Fruit fly (Drosophila melanogaster) whole organism, embryonic: ENCODE data around the gene CG3556.
A peak's percentile ranks its signal among the peaks of the same experiment; 100 is the strongest.

Experiments used
- Atf6 ChIP-seq: fragments of 200-800 bp; sonication (Bioruptor generic); IDR thresholded peaks from 2 replicates; pipeline ENCODE4 v1.3.6; 2022; ENCODE audit warnings: missing biosample characterization, missing genetic modification characterization
- B-H2 ChIP-seq: fragments of 200-800 bp; sonication (Bioruptor generic); optimal IDR thresholded peaks from 2 replicates; lab custom pipeline; 2018; ENCODE audit warnings: missing biosample characterization, mild to moderate bottlenecking, missing genetic modification characterization
- Bdp1 ChIP-seq: fragments of 200-800 bp; sonication (Bioruptor generic); optimal IDR thresholded peaks from 3 replicates; lab custom pipeline; 2016; ENCODE audit warnings: missing biosample characterization, missing genetic modification characterization
- C15 ChIP-seq: fragments of 200-800 bp; sonication (Bioruptor generic); IDR thresholded peaks from 3 replicates; pipeline ENCODE4 v1.3.6; 2022; ENCODE audit warnings: missing biosample characterization, missing genetic modification characterization
- CG1024 ChIP-seq: fragments of 200-800 bp; sonication (Bioruptor generic); IDR thresholded peaks from 2 replicates; pipeline ENCODE4 v1.3.6; 2022; ENCODE audit warnings: missing biosample characterization, missing genetic modification characterization
- CG12391 ChIP-seq: fragments of 200-800 bp; sonication (Bioruptor generic); optimal IDR thresholded peaks from 3 replicates; lab custom pipeline; 2018; ENCODE audit warnings: missing biosample characterization, mild to moderate bottlenecking, missing genetic modification characterization, moderate library complexity
- CG13424 ChIP-seq: fragments of 200-800 bp; sonication (Bioruptor generic); optimal IDR thresholded peaks from 2 replicates; lab custom pipeline; 2019; ENCODE audit warnings: missing biosample characterization, mild to moderate bottlenecking, missing genetic modification characterization, moderate library complexity
- CG15269 ChIP-seq: fragments of 200-800 bp; sonication (Bioruptor generic); optimal IDR thresholded peaks from 2 replicates; lab custom pipeline; 2018; ENCODE audit warnings: missing biosample characterization, mild to moderate bottlenecking, missing genetic modification characterization, moderate library complexity
- CG1602 ChIP-seq: fragments of 200-800 bp; sonication (Bioruptor generic); optimal IDR thresholded peaks from 3 replicates; lab custom pipeline; 2016; ENCODE audit warnings: missing biosample characterization, missing genetic modification characterization
- CG1647 ChIP-seq: fragments of 200-800 bp; sonication (Bioruptor generic); optimal IDR thresholded peaks from 3 replicates; lab custom pipeline; 2016; ENCODE audit warnings: missing biosample characterization, missing genetic modification characterization
- CG17186 ChIP-seq: fragments of 200-800 bp; sonication (Bioruptor generic); optimal IDR thresholded peaks from 3 replicates; lab custom pipeline; 2017; ENCODE audit warnings: missing biosample characterization, missing genetic modification reagents, missing genetic modification characterization
- CG17361 ChIP-seq: fragments of 200-800 bp; sonication (Bioruptor generic); IDR thresholded peaks from 3 replicates; pipeline ENCODE4 v1.3.6; 2022; ENCODE audit warnings: missing biosample characterization, missing genetic modification characterization
- CG17612 ChIP-seq: fragments of 200-800 bp; sonication (Bioruptor generic); IDR thresholded peaks from 2 replicates; pipeline ENCODE4 v1.3.6; 2022; ENCODE audit warnings: missing biosample characterization, missing genetic modification characterization
- CG17829 ChIP-seq: fragments of 200-800 bp; optimal IDR thresholded peaks from 2 replicates; lab custom pipeline; 2019; ENCODE audit warnings: missing biosample characterization, mild to moderate bottlenecking, missing genetic modification characterization, moderate library complexity
- CG32767 ChIP-seq: fragments of 200-800 bp; sonication (Bioruptor generic); IDR thresholded peaks from 2 replicates; pipeline ENCODE4 v1.3.6; 2022; ENCODE audit warnings: missing biosample characterization, missing genetic modification characterization
- CG7357 ChIP-seq: fragments of 200-800 bp; sonication (Bioruptor generic); IDR thresholded peaks from 3 replicates; pipeline ENCODE4 v1.3.6; 2022; ENCODE audit warnings: missing biosample characterization, missing genetic modification characterization
- CG8359 ChIP-seq: fragments of 200-800 bp; sonication (Bioruptor generic); optimal IDR thresholded peaks from 2 replicates; lab custom pipeline; 2017; ENCODE audit warnings: missing biosample characterization, mild to moderate bottlenecking, missing genetic modification characterization, borderline replicate concordance
- CG8944 ChIP-seq: fragments of 200-800 bp; sonication (Bioruptor generic); optimal IDR thresholded peaks from 3 replicates; lab custom pipeline; 2016; ENCODE audit warnings: missing biosample characterization, missing genetic modification characterization
- CG9215 ChIP-seq: fragments of 200-800 bp; sonication (Bioruptor generic); IDR thresholded peaks from 2 replicates; pipeline ENCODE4 v1.3.6; 2022; ENCODE audit warnings: missing biosample characterization, missing genetic modification characterization
- CTCF ChIP-seq: fragments of 200-800 bp; sonication (Bioruptor generic); optimal IDR thresholded peaks from 2 replicates; lab custom pipeline; 2017; ENCODE audit warnings: missing biosample characterization, mild to moderate bottlenecking, missing genetic modification characterization, moderate library complexity
- Hr39 ChIP-seq: fragments of >200 bp; optimal IDR thresholded peaks from 2 replicates; lab custom pipeline; 2017
- Lim3 ChIP-seq: fragments of 200-800 bp; sonication (Bioruptor generic); IDR thresholded peaks from 2 replicates; pipeline ENCODE4 v1.3.6; 2022; ENCODE audit warnings: missing biosample characterization, missing genetic modification characterization
- MESR4 ChIP-seq: fragments of 200-800 bp; sonication (Bioruptor generic); optimal IDR thresholded peaks from 2 replicates; lab custom pipeline; 2018; ENCODE audit warnings: missing biosample characterization, mild to moderate bottlenecking, missing genetic modification characterization, moderate library complexity
- Max ChIP-seq: fragments of 200-800 bp; sonication (Bioruptor generic); optimal IDR thresholded peaks from 2 replicates; lab custom pipeline; 2016; ENCODE audit warnings: missing biosample characterization, mild to moderate bottlenecking, missing genetic modification characterization
- NC2α ChIP-seq: fragments of 200-800 bp; sonication (Bioruptor generic); optimal IDR thresholded peaks from 2 replicates; lab custom pipeline; 2016; ENCODE audit warnings: missing biosample characterization, missing genetic modification characterization
- Optix ChIP-seq: fragments of 200-800 bp; sonication (Bioruptor generic); IDR thresholded peaks from 3 replicates; pipeline ENCODE4 v1.3.6; 2022; ENCODE audit warnings: missing biosample characterization, missing genetic modification characterization
- Ptx1 ChIP-seq: fragments of 200-800 bp; sonication (Bioruptor generic); IDR thresholded peaks from 2 replicates; pipeline ENCODE4 v1.3.6; 2022; ENCODE audit warnings: missing biosample characterization, missing genetic modification characterization
- Vsx1 ChIP-seq: fragments of 200-800 bp; sonication (Bioruptor generic); optimal IDR thresholded peaks from 2 replicates; lab custom pipeline; 2017; ENCODE audit warnings: missing biosample characterization, mild to moderate bottlenecking, missing genetic modification characterization, missing genetic modification reagents
- al ChIP-seq: fragments of 200-800 bp; sonication (Bioruptor generic); IDR thresholded peaks from 2 replicates; pipeline ENCODE4 v1.3.6; 2022; ENCODE audit warnings: missing biosample characterization, missing genetic modification characterization
- ato ChIP-seq: fragments of 200-800 bp; sonication (Bioruptor generic); IDR thresholded peaks from 2 replicates; pipeline ENCODE4 v1.3.6; 2022; ENCODE audit warnings: missing biosample characterization, missing genetic modification characterization; ENCODE audit not compliant: partially characterized antibody
- bab2 ChIP-seq: fragments of 200-800 bp; sonication (Bioruptor generic); optimal IDR thresholded peaks from 2 replicates; lab custom pipeline; 2016; ENCODE audit warnings: missing biosample characterization, missing genetic modification characterization
- chinmo ChIP-seq: fragments of 200-800 bp; sonication (Bioruptor generic); IDR thresholded peaks from 4 replicates; pipeline ENCODE4 v1.3.6; 2022; ENCODE audit warnings: missing biosample characterization, missing genetic modification characterization; ENCODE audit not compliant: partially characterized antibody
- dati ChIP-seq: fragments of 200-800 bp; sonication (Bioruptor generic); IDR thresholded peaks from 2 replicates; pipeline ENCODE4 v1.3.6; 2022; ENCODE audit warnings: missing biosample characterization, missing genetic modification characterization
- fd64A ChIP-seq: fragments of 200-800 bp; sonication (Bioruptor generic); optimal IDR thresholded peaks from 3 replicates; lab custom pipeline; 2018; ENCODE audit warnings: missing biosample characterization, mild to moderate bottlenecking, missing genetic modification characterization
- fd96Cb ChIP-seq: fragments of 200-800 bp; sonication (Bioruptor generic); optimal IDR thresholded peaks from 2 replicates; lab custom pipeline; 2018; ENCODE audit warnings: missing biosample characterization, mild to moderate bottlenecking, missing genetic modification characterization, moderate library complexity
- ken ChIP-seq: fragments of 200-800 bp; sonication (Bioruptor generic); IDR thresholded peaks from 3 replicates; pipeline ENCODE4 v1.3.6; 2022; ENCODE audit warnings: missing biosample characterization, missing genetic modification characterization
- lbe ChIP-seq: fragments of 200-800 bp; sonication (Bioruptor generic); optimal IDR thresholded peaks from 2 replicates; lab custom pipeline; 2016; ENCODE audit warnings: missing biosample characterization, mild to moderate bottlenecking, missing genetic modification characterization
- lmd ChIP-seq: fragments of 200-800 bp; sonication (Bioruptor generic); IDR thresholded peaks from 2 replicates; pipeline ENCODE4 v1.3.6; 2022; ENCODE audit warnings: missing biosample characterization, missing genetic modification characterization
- lola ChIP-seq, 3 experiments: fragments of >200 bp in 2 of 3; fragments of 200-800 bp in 1 of 3; sonication (Bioruptor generic) in 1 of 3; optimal IDR thresholded peaks; 2 replicates each; lab custom pipeline; 2017 to 2019; ENCODE audit warnings: missing biosample characterization in 3 of 3, missing genetic modification characterization in 3 of 3, mild to moderate bottlenecking in 1 of 3, moderate library complexity in 1 of 3
- lov ChIP-seq, 2 experiments: fragments of 200-800 bp in 1 of 2; fragments of >200 bp in 1 of 2; sonication (Bioruptor generic) in 1 of 2; IDR thresholded peaks in 1 of 2; optimal IDR thresholded peaks in 1 of 2; 2 replicates in 1 of 2; 3 replicates in 1 of 2; pipeline versions ENCODE4 v1.3.6 to Lab custom; 2017 to 2022; ENCODE audit warnings: missing biosample characterization in 1 of 2, missing genetic modification characterization in 1 of 2
- mld ChIP-seq: fragments of 200-800 bp; sonication (Bioruptor generic); IDR thresholded peaks from 3 replicates; pipeline ENCODE4 v1.3.6; 2022; ENCODE audit warnings: missing biosample characterization, missing genetic modification characterization; ENCODE audit not compliant: partially characterized antibody
- onecut ChIP-seq: fragments of 200-800 bp; sonication (Bioruptor generic); IDR thresholded peaks from 2 replicates; pipeline ENCODE4 v1.3.6; 2022; ENCODE audit warnings: missing biosample characterization, missing genetic modification characterization
- org-1 ChIP-seq: fragments of 200-800 bp; sonication (Bioruptor generic); optimal IDR thresholded peaks from 2 replicates; lab custom pipeline; 2017; ENCODE audit warnings: missing biosample characterization, missing genetic modification characterization
- pnt ChIP-seq: fragments of 200-800 bp; sonication (Bioruptor generic); optimal IDR thresholded peaks from 3 replicates; lab custom pipeline; 2016; ENCODE audit warnings: missing biosample characterization, missing genetic modification characterization
- run ChIP-seq: fragments of 200-800 bp; sonication (Bioruptor generic); optimal IDR thresholded peaks from 3 replicates; lab custom pipeline; 2018; ENCODE audit warnings: missing biosample characterization, mild to moderate bottlenecking, missing genetic modification characterization
- salm ChIP-seq: fragments of 200-800 bp; sonication (Bioruptor generic); optimal IDR thresholded peaks from 2 replicates; lab custom pipeline; 2018; ENCODE audit warnings: missing biosample characterization, mild to moderate bottlenecking, missing genetic modification characterization
- sc ChIP-seq, 3 experiments: fragments of >200 bp in 2 of 3; fragments of 200-800 bp in 1 of 3; sonication (Bioruptor generic) in 1 of 3; optimal IDR thresholded peaks; 2 replicates in 2 of 3; 3 replicates in 1 of 3; lab custom pipeline; 2017; ENCODE audit warnings: mild to moderate bottlenecking in 1 of 3, missing biosample characterization in 1 of 3, missing genetic modification characterization in 1 of 3, missing genetic modification reagents in 1 of 3
- scrt ChIP-seq: fragments of 200-800 bp; sonication (Bioruptor generic); optimal IDR thresholded peaks from 2 replicates; lab custom pipeline; 2018; ENCODE audit warnings: missing biosample characterization, mild to moderate bottlenecking, missing genetic modification characterization, moderate library complexity
- sens ChIP-seq: fragments of 200-800 bp; sonication (Bioruptor generic); peaks from one replicate; lab custom pipeline; 2016; ENCODE audit warnings: missing biosample characterization, missing genetic modification characterization
- tgo ChIP-seq: fragments of 200-800 bp; sonication (Bioruptor generic); IDR thresholded peaks from 3 replicates; pipeline ENCODE4 v1.3.6; 2022; ENCODE audit warnings: missing biosample characterization, missing genetic modification characterization
- zen ChIP-seq: fragments of 200-800 bp; sonication (Bioruptor generic); optimal IDR thresholded peaks from 3 replicates; lab custom pipeline; 2018; ENCODE audit warnings: missing biosample characterization, mild to moderate bottlenecking, missing genetic modification characterization, moderate library complexity

Gene CG3556

DNA sequence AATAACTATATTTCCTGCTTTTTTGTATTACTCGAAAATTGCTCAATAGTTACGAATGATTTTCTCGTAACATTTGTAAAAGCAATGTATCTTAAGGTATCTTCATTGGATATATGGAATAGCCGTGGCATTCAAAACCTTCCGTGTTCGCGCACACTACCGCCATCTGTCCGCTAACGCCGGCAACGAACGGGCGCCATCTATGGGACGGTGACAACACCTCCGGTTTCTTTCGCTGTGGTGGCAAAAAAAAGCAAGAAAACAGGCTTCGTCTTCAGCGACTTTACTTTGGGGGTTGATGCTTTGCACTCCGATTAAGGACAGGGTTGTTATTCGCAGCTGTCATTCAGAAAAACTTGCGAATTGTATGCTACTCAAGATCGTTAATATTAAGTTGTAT, 22.9 kb upstream of the CG3556 start (continued):
- no peak for TF ChIP-seq sc (optimal IDR thresholded peaks at IDR 0.05; lab: Kevin White, UChicago)
- TF ChIP-seq sc (GFP tag; optimal IDR thresholded peaks at IDR 0.05; lab: Kevin White, UChicago) = no peak
- no peak for TF ChIP-seq salm (tag; lab: Kevin White, UChicago)
- TF ChIP-seq al = no peak
- no peak for TF ChIP-seq mld (GFP tag; lab: Robert Waterston, UW)
- TF ChIP-seq zen (tag; lab: Kevin White, UChicago) = peak; percentile 6
- no peak for TF ChIP-seq bab2 (GFP tag; lab: Kevin White, UChicago)
- TF ChIP-seq onecut = peak; percentile 86
- peak; percentile 77 for TF ChIP-seq ken (GFP tag; lab: Robert Waterston, UW)
- no peak for TF ChIP-seq CG32767
- TF ChIP-seq lbe (GFP tag; lab: Kevin White, UChicago) = no peak
- TF ChIP-seq MESR4 (GFP tag; lab: Kevin White, UChicago) = no peak
- TF ChIP-seq CG12391 = peak; percentile 34
- no peak for TF ChIP-seq B-H2 (GFP tag; lab: Kevin White, UChicago)
- TF ChIP-seq run (tag; lab: Kevin White, UChicago) = no peak
- no peak for TF ChIP-seq fd96Cb (tag; lab: Kevin White, UChicago)
- TF ChIP-seq CG17612 = no peak
- peak; percentile 59 for TF ChIP-seq Ptx1 (GFP tag; lab: Robert Waterston, UW)
- peak in 1 of 3 experiments; percentile 13 for TF ChIP-seq lola (GFP tag; optimal IDR thresholded peaks at IDR 0.05; lab: Kevin White, UChicago)
- no peak for TF ChIP-seq lov (optimal IDR thresholded peaks at IDR 0.05; lab: Kevin White, UChicago)
- TF ChIP-seq lov (GFP tag; IDR thresholded peaks at IDR 0.05; lab: Robert Waterston, UW) = peak; percentile 77; the same call in 2 of the 3 replicates
- peak; percentile 45 for TF ChIP-seq Vsx1 (GFP tag; lab: Kevin White, UChicago)
- 0 out of 3 replicates have a peak, but pooled peaks have one; percentile 16 for TF ChIP-seq CG17361
- peak; percentile 45; the same call in 2 of the 3 replicates for TF ChIP-seq tgo
- TF ChIP-seq CG1647 (GFP tag; lab: Kevin White, UChicago) = no peak
- TF ChIP-seq CTCF = peak; percentile 94
- TF ChIP-seq CG7357 = no peak
- peak; percentile 62; the same call in 2 of the 3 replicates for TF ChIP-seq Optix (GFP tag; lab: Robert Waterston, UW)
- peak; percentile 50 for TF ChIP-seq org-1 (GFP tag; lab: Kevin White, UChicago)
- peak; percentile 27 for TF ChIP-seq NC2α (GFP tag; lab: Kevin White, UChicago)
- TF ChIP-seq Lim3 (GFP tag; lab: Robert Waterston, UW) = no peak
- TF ChIP-seq CG8944 (GFP tag; lab: Kevin White, UChicago) = peak; percentile 36
- TF ChIP-seq ato (GFP tag; lab: Robert Waterston, UW) = no peak
- peak; percentile 55; the same call in 1 of the 2 replicates for TF ChIP-seq CG1024 (GFP tag; lab: Robert Waterston, UW)
- TF ChIP-seq chinmo (GFP tag; lab: Robert Waterston, UW) = no peak
- no peak for TF ChIP-seq C15 (GFP tag; lab: Robert Waterston, UW)
- peak; percentile 54 for TF ChIP-seq CG1602
- TF ChIP-seq CG13424 (tag; lab: Kevin White, UChicago) = peak; percentile 37
- no peak for TF ChIP-seq Hr39 (lab: Kevin White, UChicago)
- peak; percentile 13 for TF ChIP-seq Bdp1 (GFP tag; lab: Kevin White, UChicago)
- TF ChIP-seq lmd (GFP tag; lab: Robert Waterston, UW) = peak; percentile 47
- peak; percentile 35 for TF ChIP-seq CG17829 (tag; lab: Kevin White, UChicago)
- no peak for TF ChIP-seq Max (GFP tag; lab: Kevin White, UChicago)
- TF ChIP-seq pnt = peak; percentile 44
- TF ChIP-seq CG9215 (GFP tag; lab: Robert Waterston, UW) = no peak; the same call in 1 of the 2 replicates
- TF ChIP-seq Atf6 = no peak
- TF ChIP-seq fd64A = peak; percentile 15
- no peak for TF ChIP-seq scrt (GFP tag; lab: Kevin White, UChicago)
- TF ChIP-seq sens (GFP tag; lab: Kevin White, UChicago) = peak; percentile 90
- no peak for TF ChIP-seq CG17186
- no peak for TF ChIP-seq dati (GFP tag; lab: Robert Waterston, UW)
- peak; percentile 38 for TF ChIP-seq CG8359 (GFP tag; lab: Kevin White, UChicago)
- peak; percentile 49 for TF ChIP-seq CG15269 (tag; lab: Kevin White, UChicago)
